Worm (Caenorhabditis elegans) whole organism, L3 larva: ENCODE results near the gene F58F12.4.

Experiments used
- R02D3.7 ChIP-seq: fragments of 150-350 bp; optimal IDR thresholded peaks from 2 replicates; lab custom pipeline; 2014; ENCODE audit warnings: missing biosample characterization, missing genetic modification characterization
- ZK546.5 ChIP-seq: sonication (generic microtip); optimal IDR thresholded peaks from 2 replicates; lab custom pipeline; 2017; ENCODE audit warnings: missing biosample characterization, missing genetic modification characterization
- aly-2 ChIP-seq: fragments of 150-350 bp; optimal IDR thresholded peaks from 2 replicates; lab custom pipeline; 2014; ENCODE audit warnings: missing biosample characterization, missing genetic modification characterization
- ama-1 ChIP-seq: fragments of 150-350 bp; optimal IDR thresholded peaks from 2 replicates; lab custom pipeline; 2018
- ceh-16 ChIP-seq: sonication (generic microtip); optimal IDR thresholded peaks from 2 replicates; lab custom pipeline; 2017; ENCODE audit warnings: missing biosample characterization, missing genetic modification characterization
- ceh-28 ChIP-seq: fragments of 150-350 bp; optimal IDR thresholded peaks from 2 replicates; lab custom pipeline; 2014; ENCODE audit warnings: missing biosample characterization, missing genetic modification reagents, missing genetic modification characterization
- ceh-82 ChIP-seq: fragments of 150-350 bp; optimal IDR thresholded peaks from 2 replicates; lab custom pipeline; 2014; ENCODE audit warnings: missing biosample characterization, missing genetic modification characterization
- ceh-9 ChIP-seq: sonication (generic microtip); optimal IDR thresholded peaks from 2 replicates; lab custom pipeline; 2018; ENCODE audit warnings: missing biosample characterization, missing genetic modification characterization
- daf-12 ChIP-seq: fragments of 150-350 bp; optimal IDR thresholded peaks from 2 replicates; lab custom pipeline; 2014; ENCODE audit warnings: missing biosample characterization, missing genetic modification reagents, missing genetic modification characterization
- egl-27 ChIP-seq: sonication (generic microtip); optimal IDR thresholded peaks from 4 replicates; lab custom pipeline; 2017; ENCODE audit warnings: missing biosample characterization, missing genetic modification reagents, missing genetic modification characterization
- egl-5 ChIP-seq: fragments of 150-350 bp; optimal IDR thresholded peaks from 2 replicates; lab custom pipeline; 2017; ENCODE audit warnings: missing biosample characterization, missing genetic modification reagents, missing genetic modification characterization, inconsistent platforms
- elt-1 ChIP-seq: fragments of 150-350 bp; optimal IDR thresholded peaks from 2 replicates; lab custom pipeline; 2014; ENCODE audit warnings: missing biosample characterization, missing genetic modification characterization
- elt-2 ChIP-seq: sonication (generic microtip); optimal IDR thresholded peaks from 2 replicates; lab custom pipeline; 2016; ENCODE audit warnings: missing genetic modification reagents, mild to moderate bottlenecking, missing genetic modification characterization, missing compliant biosample characterization
- elt-3 ChIP-seq, 3 experiments: fragments of 150-350 bp in 1 of 3; sonication (generic microtip) in 2 of 3; optimal IDR thresholded peaks; 2 replicates in 2 of 3; 4 replicates in 1 of 3; lab custom pipeline; 2014 to 2017; ENCODE audit warnings: missing biosample characterization in 3 of 3, missing genetic modification characterization in 3 of 3
- eor-1 ChIP-seq, 2 experiments: fragments of 150-350 bp; optimal IDR thresholded peaks; 2 replicates each; lab custom pipeline; 2014 to 2018; ENCODE audit warnings: missing biosample characterization in 2 of 2, missing genetic modification characterization in 2 of 2
- fkh-10 ChIP-seq: sonication (generic microtip); optimal IDR thresholded peaks from 2 replicates; lab custom pipeline; 2017; ENCODE audit warnings: missing biosample characterization, missing genetic modification reagents, missing genetic modification characterization
- fkh-2 ChIP-seq: fragments of 150-350 bp; optimal IDR thresholded peaks from 2 replicates; lab custom pipeline; 2014; ENCODE audit warnings: missing biosample characterization, missing genetic modification reagents, missing genetic modification characterization
- fos-1 ChIP-seq: fragments of 150-350 bp; optimal IDR thresholded peaks from 2 replicates; lab custom pipeline; 2014; ENCODE audit warnings: missing biosample characterization, missing genetic modification characterization
- hmg-11 ChIP-seq: sonication (generic microtip); optimal IDR thresholded peaks from 2 replicates; lab custom pipeline; 2016; ENCODE audit warnings: missing genetic modification characterization, missing compliant biosample characterization
- jun-1 ChIP-seq: fragments of 150-350 bp; optimal IDR thresholded peaks from 2 replicates; lab custom pipeline; 2014; ENCODE audit warnings: missing biosample characterization, missing genetic modification reagents, missing genetic modification characterization
- lin-15B ChIP-seq: fragments of 150-350 bp; optimal IDR thresholded peaks from 2 replicates; lab custom pipeline; 2014; ENCODE audit warnings: missing biosample characterization, missing genetic modification characterization
- lin-39 ChIP-seq: fragments of 150-350 bp; optimal IDR thresholded peaks from 2 replicates; lab custom pipeline; 2018; ENCODE audit warnings: missing biosample characterization, missing genetic modification reagents, missing genetic modification characterization
- lsy-12 ChIP-seq: sonication (generic microtip); optimal IDR thresholded peaks from 2 replicates; lab custom pipeline; 2016; ENCODE audit warnings: mild to moderate bottlenecking, missing genetic modification characterization, missing compliant biosample characterization
- mdl-1 ChIP-seq: fragments of 150-350 bp; optimal IDR thresholded peaks from 2 replicates; lab custom pipeline; 2014; ENCODE audit warnings: missing biosample characterization, missing genetic modification characterization
- mml-1 ChIP-seq: fragments of 150-350 bp; sonication (generic microtip); optimal IDR thresholded peaks from 3 replicates; lab custom pipeline; 2014; ENCODE audit warnings: missing biosample characterization, missing genetic modification characterization
- nfya-1 ChIP-seq: sonication (generic microtip); optimal IDR thresholded peaks from 2 replicates; lab custom pipeline; 2017; ENCODE audit warnings: missing genetic modification characterization, mild to moderate bottlenecking, missing compliant biosample characterization, antibody characterized with exemption, moderate library complexity; ENCODE audit not compliant: insufficient read depth
- nhr-11 ChIP-seq: fragments of 150-350 bp; optimal IDR thresholded peaks from 2 replicates; lab custom pipeline; 2014; ENCODE audit warnings: missing biosample characterization, missing genetic modification characterization
- nhr-12 ChIP-seq: fragments of 150-350 bp; optimal IDR thresholded peaks from 2 replicates; lab custom pipeline; 2014; ENCODE audit warnings: missing biosample characterization, missing genetic modification characterization
- nhr-23 ChIP-seq: fragments of 150-350 bp; optimal IDR thresholded peaks from 2 replicates; lab custom pipeline; 2014; ENCODE audit warnings: missing biosample characterization, missing genetic modification reagents, missing genetic modification characterization
- nhr-237 ChIP-seq: fragments of 150-350 bp; optimal IDR thresholded peaks from 2 replicates; lab custom pipeline; 2014; ENCODE audit warnings: missing biosample characterization, missing genetic modification characterization
- nhr-25 ChIP-seq: sonication (generic microtip); optimal IDR thresholded peaks from 2 replicates; lab custom pipeline; 2017; ENCODE audit warnings: missing biosample characterization, missing genetic modification characterization
- nhr-28 ChIP-seq: fragments of 150-350 bp; optimal IDR thresholded peaks from 2 replicates; lab custom pipeline; 2014; ENCODE audit warnings: missing biosample characterization, missing genetic modification characterization
- nhr-43 ChIP-seq: sonication (generic microtip); optimal IDR thresholded peaks from 2 replicates; lab custom pipeline; 2016; ENCODE audit warnings: mild to moderate bottlenecking, missing genetic modification characterization, missing compliant biosample characterization; ENCODE audit not compliant: poor library complexity, severe bottlenecking
- nhr-67 ChIP-seq: fragments of 150-350 bp; optimal IDR thresholded peaks from 2 replicates; lab custom pipeline; 2014; ENCODE audit warnings: missing biosample characterization, missing genetic modification characterization
- nhr-76 ChIP-seq: fragments of 150-350 bp; sonication (generic microtip); optimal IDR thresholded peaks from 5 replicates; lab custom pipeline; 2014; ENCODE audit warnings: missing biosample characterization, missing genetic modification characterization
- nhr-77 ChIP-seq: fragments of 150-350 bp; optimal IDR thresholded peaks from 2 replicates; lab custom pipeline; 2014; ENCODE audit warnings: missing biosample characterization, missing genetic modification characterization
- pha-4 ChIP-seq: fragments of 150-350 bp; optimal IDR thresholded peaks from 2 replicates; lab custom pipeline; 2014; ENCODE audit warnings: missing biosample characterization, missing genetic modification reagents, missing genetic modification characterization
- pqm-1 ChIP-seq: fragments of 150-350 bp; optimal IDR thresholded peaks from 2 replicates; lab custom pipeline; 2017; ENCODE audit warnings: missing biosample characterization, missing genetic modification characterization, inconsistent platforms
- sea-2 ChIP-seq: fragments of 150-350 bp; sonication (generic microtip); optimal IDR thresholded peaks from 4 replicates; lab custom pipeline; 2014; ENCODE audit warnings: missing biosample characterization, missing genetic modification reagents, missing genetic modification characterization
- skn-1 ChIP-seq: fragments of 150-350 bp; optimal IDR thresholded peaks from 2 replicates; lab custom pipeline; 2014; ENCODE audit warnings: missing biosample characterization, missing genetic modification characterization
- snpc-4 ChIP-seq: fragments of 150-350 bp; optimal IDR thresholded peaks from 2 replicates; lab custom pipeline; 2014; ENCODE audit warnings: missing biosample characterization, missing genetic modification characterization
- tbx-2 ChIP-seq: sonication (generic microtip); optimal IDR thresholded peaks from 2 replicates; lab custom pipeline; 2016; ENCODE audit warnings: mild to moderate bottlenecking, missing genetic modification characterization, missing compliant biosample characterization
- unc-39 ChIP-seq: sonication (generic microtip); optimal IDR thresholded peaks from 4 replicates; lab custom pipeline; 2017; ENCODE audit warnings: missing biosample characterization, missing genetic modification characterization
- unc-62 ChIP-seq: fragments of 150-350 bp; sonication (generic microtip); optimal IDR thresholded peaks from 4 replicates; lab custom pipeline; 2014; ENCODE audit warnings: missing biosample characterization, missing genetic modification reagents, missing genetic modification characterization
- zag-1 ChIP-seq: fragments of 150-350 bp; optimal IDR thresholded peaks from 2 replicates; lab custom pipeline; 2014; ENCODE audit warnings: missing biosample characterization, missing genetic modification characterization
- ztf-11 ChIP-seq: fragments of 150-350 bp; optimal IDR thresholded peaks from 2 replicates; lab custom pipeline; 2014; ENCODE audit warnings: missing biosample characterization, missing genetic modification characterization
- ztf-4 ChIP-seq: fragments of 150-350 bp; optimal IDR thresholded peaks from 2 replicates; lab custom pipeline; 2014; ENCODE audit warnings: missing biosample characterization, missing genetic modification characterization

F58F12.4 gene

DNA sequence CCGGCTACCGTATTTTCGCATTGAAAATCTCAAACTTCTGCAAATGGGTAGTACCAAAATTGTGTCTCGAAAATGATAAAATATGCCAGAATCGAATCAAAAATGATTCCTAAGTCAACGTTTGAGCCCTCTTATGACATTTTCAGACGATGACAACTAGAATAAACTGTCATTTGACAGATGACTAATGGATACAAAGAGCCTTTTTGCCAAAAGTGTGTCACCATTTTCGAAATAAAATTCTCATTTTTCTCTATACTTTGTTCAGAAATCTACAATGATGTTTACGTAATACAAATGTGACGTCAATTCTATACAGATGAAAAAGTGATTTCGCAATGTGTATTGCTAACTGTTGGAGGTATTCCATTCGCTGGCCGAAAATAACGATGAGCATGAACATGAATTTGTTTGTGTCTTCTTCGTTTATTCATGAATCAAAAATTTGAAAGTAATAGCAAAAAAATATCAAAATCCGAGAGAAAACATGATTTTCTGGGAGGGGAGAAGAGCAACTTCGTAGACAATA, 40.0 kb upstream of the F58F12.4 start (continued):
- no peak for TF ChIP-seq nhr-76 (tag; lab: Kevin White, UChicago)
- no peak for TF ChIP-seq eor-1 (tag; optimal IDR thresholded peaks at IDR 0.05; lab: Kevin White, UChicago)
- peak; percentile 17 for TF ChIP-seq hmg-11 (tag; lab: Kevin White, UChicago)
- TF ChIP-seq elt-3 (tag; optimal IDR thresholded peaks at IDR 0.05; lab: Kevin White, UChicago): peak in 1 of 3 experiments; percentile 38
- peak; percentile 89 for TF ChIP-seq nhr-43 (tag; lab: Kevin White, UChicago)
- no peak for TF ChIP-seq fkh-10 (GFP tag; lab: Kevin White, UChicago)
- peak; percentile 0 for TF ChIP-seq ceh-28 (tag; lab: Kevin White, UChicago)
- TF ChIP-seq elt-1 (tag; lab: Kevin White, UChicago): peak; percentile 45
- no peak for TF ChIP-seq ztf-11 (tag; lab: Kevin White, UChicago)
- TF ChIP-seq elt-2 (tag; lab: Kevin White, UChicago): peak; percentile 61
- no peak for TF ChIP-seq zag-1 (tag; lab: Kevin White, UChicago)
- TF ChIP-seq daf-12 (tag; lab: Kevin White, UChicago): no peak
- peak; percentile 24 for TF ChIP-seq egl-5
- TF ChIP-seq fos-1 (tag; lab: Kevin White, UChicago): peak; percentile 12

- TF ChIP-seq tbx-2 (tag; lab: Kevin White, UChicago) (no peak), ceh-82 (no peak), elt-2 (tag; lab: Kevin White, UChicago) (no peak), ceh-16 (no peak), nhr-67 (tag; lab: Kevin White, UChicago) (no peak), mdl-1 (peak; percentile 10), pqm-1 (tag; lab: Kevin White, UChicago) (no peak), nhr-76 (tag; lab: Kevin White, UChicago) (no peak), sea-2 (no peak), ceh-28 (tag; lab: Kevin White, UChicago) (peak; percentile 74), fos-1 (tag; lab: Kevin White, UChicago) (no peak), nhr-12 (tag; lab: Kevin White, UChicago) (no peak), R02D3.7 (tag; lab: Kevin White, UChicago) (no peak), ztf-4 (no peak), ztf-11 (tag; lab: Kevin White, UChicago) (no peak), lin-39 (tag; lab: Kevin White, UChicago) (peak; percentile 40), fkh-10 (GFP tag; lab: Kevin White, UChicago) (no peak), elt-3 (tag; optimal IDR thresholded peaks at IDR 0.05; lab: Kevin White, UChicago) (no peak), skn-1 (tag; lab: Kevin White, UChicago) (no peak), daf-12 (tag; lab: Kevin White, UChicago) (no peak), mml-1 (tag; lab: Kevin White, UChicago) (no peak), fkh-2 (tag; lab: Kevin White, UChicago) (no peak), unc-62 (GFP tag; lab: Kevin White, UChicago) (no peak), nhr-25 (tag; lab: Kevin White, UChicago) (peak; percentile 83), ZK546.5 (tag; lab: Kevin White, UChicago) (no peak), hmg-11 (tag; lab: Kevin White, UChicago) (no peak), elt-1 (tag; lab: Kevin White, UChicago) (no peak), nhr-43 (tag; lab: Kevin White, UChicago) (peak; percentile 63), ama-1 (lab: Kevin White, UChicago) (peak; percentile 98), nhr-23 (tag; lab: Kevin White, UChicago) (peak; percentile 9), lsy-12 (peak; percentile 60), nhr-77 (tag; lab: Kevin White, UChicago) (no peak), egl-27 (no peak), pha-4 (peak; percentile 71), snpc-4 (peak; percentile 4), nhr-28 (tag; lab: Kevin White, UChicago) (no peak), nhr-11 (tag; lab: Kevin White, UChicago) (no peak), eor-1 (tag; optimal IDR thresholded peaks at IDR 0.05; lab: Kevin White, UChicago) (no peak), lin-15B (tag; lab: Kevin White, UChicago) (peak; percentile 30), nfya-1 (tag; lab: Kevin White, UChicago) (peak; percentile 73), unc-39 (no peak), nhr-237 (tag; lab: Kevin White, UChicago) (no peak), aly-2 (tag; lab: Kevin White, UChicago) (no peak), ceh-9 (tag; lab: Kevin White, UChicago) (no peak), egl-5 (peak; percentile 29), jun-1 (tag; lab: Kevin White, UChicago) (peak; percentile 70)
- TF ChIP-seq, all 47 proteins: peak for 14
Observed at ce11 chrII:6347341-6348118, 39.0 kb upstream of the F58F12.4 start, which contains the start of gene lgg-1. Gene lgg-1, minus strand, starts transcription at chrII:6347719.
